Worm (Caenorhabditis elegans) whole organism, L1 larva: ENCODE results near the gene ric-7.
"Not testable (repeated sequence)": the region's sequence is repeated elsewhere in the genome, so short reads cannot be mapped to it uniquely, and the experiment has no call there.

Experiments
- aly-2 ChIP-seq: fragments of 150-350 bp; optimal IDR thresholded peaks from 2 replicates; lab custom pipeline; 2014; ENCODE audit warnings: missing biosample characterization, missing genetic modification characterization
- ceh-63 ChIP-seq: fragments of 200-800 bp; sonication (Bioruptor generic); optimal IDR thresholded peaks from 2 replicates; lab custom pipeline; 2018; ENCODE audit warnings: mild to moderate bottlenecking, missing genetic modification characterization, missing compliant biosample characterization
- ces-1 ChIP-seq: fragments of 150-350 bp; optimal IDR thresholded peaks from 2 replicates; lab custom pipeline; 2014; ENCODE audit warnings: missing biosample characterization, missing genetic modification reagents, missing genetic modification characterization
- nhr-28 ChIP-seq: fragments of 150-350 bp; optimal IDR thresholded peaks from 2 replicates; lab custom pipeline; 2014; ENCODE audit warnings: missing biosample characterization, missing genetic modification characterization
- skn-1 ChIP-seq: fragments of 150-350 bp; optimal IDR thresholded peaks from 2 replicates; lab custom pipeline; 2014; ENCODE audit warnings: missing biosample characterization, missing genetic modification characterization
- snu-23 ChIP-seq: sonication (generic microtip); optimal IDR thresholded peaks from 2 replicates; lab custom pipeline; 2016; ENCODE audit warnings: missing genetic modification characterization, missing compliant biosample characterization

DNA sequence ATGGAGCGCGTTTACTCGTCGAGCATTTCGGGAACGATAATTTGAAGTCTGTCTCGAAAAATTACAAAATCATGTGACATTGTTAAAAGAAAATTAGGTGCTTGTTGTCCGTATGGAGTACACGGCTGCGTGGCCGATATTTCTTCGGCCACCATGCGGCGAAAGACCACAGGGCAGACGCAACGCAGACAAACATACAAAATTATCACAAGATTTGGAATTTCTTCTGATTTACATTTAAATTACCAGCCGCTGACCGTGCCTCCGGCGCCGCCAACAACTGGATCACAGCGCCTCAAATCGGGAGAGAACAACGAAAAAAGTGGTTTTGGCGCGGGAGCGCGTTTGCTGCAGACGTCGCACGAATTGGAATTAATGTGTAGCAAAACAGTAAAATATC, 49.4 kb upstream of the ric-7 start:
- TF ChIP-seq aly-2 (tag; lab: Kevin White, UChicago), result peak; percentile 31
- TF ChIP-seq nhr-28 (tag; lab: Kevin White, UChicago); ces-1 (GFP tag; lab: Kevin White, UChicago): not testable (repeated sequence)
- TF ChIP-seq snu-23 (GFP tag; lab: Kevin White, UChicago), result peak; percentile 98
- peak; percentile 62 for TF ChIP-seq skn-1 (tag; lab: Kevin White, UChicago)
- TF ChIP-seq ceh-63 (GFP tag; lab: Kevin White, UChicago), result peak; percentile 97
